Fruit fly (Drosophila melanogaster) whole organism, embryonic: Measurements from ENCODE around the gene Swip-1.

Experiments used
- Abd-B ChIP-seq: fragments of 200-800 bp; sonication (Bioruptor generic); optimal IDR thresholded peaks from 2 replicates; lab custom pipeline; 2018; ENCODE audit warnings: missing biosample characterization, mild to moderate bottlenecking, missing genetic modification characterization, moderate library complexity
- Asciz ChIP-seq: fragments of 200-800 bp; sonication (Bioruptor generic); optimal IDR thresholded peaks from 2 replicates; lab custom pipeline; 2017; ENCODE audit warnings: missing biosample characterization, mild to moderate bottlenecking, missing genetic modification characterization, missing genetic modification reagents
- Awh ChIP-seq: fragments of 200-800 bp; sonication (Bioruptor generic); IDR thresholded peaks from 2 replicates; pipeline ENCODE4, ENCODE4 v1.3.6; 2022; ENCODE audit warnings: missing biosample characterization, missing genetic modification characterization
- BEAF-32 ChIP-seq: fragments of 200-800 bp; sonication (Bioruptor generic); optimal IDR thresholded peaks from 3 replicates; lab custom pipeline; 2017; ENCODE audit warnings: missing biosample characterization, missing genetic modification characterization, mild to moderate bottlenecking, moderate library complexity, missing genetic modification reagents
- Bdp1 ChIP-seq: fragments of 200-800 bp; sonication (Bioruptor generic); optimal IDR thresholded peaks from 3 replicates; lab custom pipeline; 2016; ENCODE audit warnings: missing biosample characterization, missing genetic modification characterization
- Bteb2 ChIP-seq: fragments of 200-800 bp; sonication (Bioruptor generic); optimal IDR thresholded peaks from 2 replicates; lab custom pipeline; 2016; ENCODE audit warnings: missing biosample characterization, missing genetic modification characterization
- CG1024 ChIP-seq: fragments of 200-800 bp; sonication (Bioruptor generic); IDR thresholded peaks from 2 replicates; pipeline ENCODE4 v1.3.6; 2022; ENCODE audit warnings: missing biosample characterization, missing genetic modification characterization
- CG10431 ChIP-seq: fragments of 200-800 bp; sonication (Bioruptor generic); optimal IDR thresholded peaks from 3 replicates; lab custom pipeline; 2018; ENCODE audit warnings: missing biosample characterization, mild to moderate bottlenecking, missing genetic modification characterization
- CG10462 ChIP-seq: fragments of 200-800 bp; sonication (Bioruptor generic); optimal IDR thresholded peaks from 2 replicates; lab custom pipeline; 2016; ENCODE audit warnings: missing biosample characterization, missing genetic modification characterization
- CG11085 ChIP-seq: fragments of 200-800 bp; sonication (Bioruptor generic); IDR thresholded peaks from 2 replicates; pipeline ENCODE4 v1.3.6; 2022; ENCODE audit warnings: missing biosample characterization, missing genetic modification characterization
- CG11398 ChIP-seq: fragments of 200-800 bp; sonication (Bioruptor generic); optimal IDR thresholded peaks from 2 replicates; lab custom pipeline; 2016; ENCODE audit warnings: missing biosample characterization, missing genetic modification characterization
- CG12299 ChIP-seq: fragments of 200-800 bp; sonication (Bioruptor generic); optimal IDR thresholded peaks from 2 replicates; lab custom pipeline; 2018; ENCODE audit warnings: missing biosample characterization, mild to moderate bottlenecking, missing genetic modification characterization
- CG1233 ChIP-seq: fragments of 200-800 bp; sonication (Bioruptor generic); optimal IDR thresholded peaks from 4 replicates; lab custom pipeline; 2018; ENCODE audit warnings: missing biosample characterization, mild to moderate bottlenecking, missing genetic modification characterization
- CG12391 ChIP-seq: fragments of 200-800 bp; sonication (Bioruptor generic); optimal IDR thresholded peaks from 3 replicates; lab custom pipeline; 2018; ENCODE audit warnings: missing biosample characterization, mild to moderate bottlenecking, missing genetic modification characterization, moderate library complexity
- CG14860 ChIP-seq: fragments of 200-800 bp; sonication (Bioruptor generic); IDR thresholded peaks from 3 replicates; pipeline ENCODE4 v1.3.6; 2022; ENCODE audit warnings: missing biosample characterization, missing genetic modification characterization; ENCODE audit not compliant: partially characterized antibody
- CG17186 ChIP-seq: fragments of 200-800 bp; sonication (Bioruptor generic); optimal IDR thresholded peaks from 3 replicates; lab custom pipeline; 2017; ENCODE audit warnings: missing biosample characterization, missing genetic modification reagents, missing genetic modification characterization
- CG17328 ChIP-seq: fragments of 200-800 bp; sonication (Bioruptor generic); IDR thresholded peaks from 2 replicates; pipeline ENCODE4 v1.3.6; 2022; ENCODE audit warnings: missing biosample characterization, missing genetic modification characterization
- CG17385 ChIP-seq: fragments of 200-800 bp; sonication (Bioruptor generic); optimal IDR thresholded peaks from 3 replicates; lab custom pipeline; 2018; ENCODE audit warnings: missing biosample characterization, mild to moderate bottlenecking, missing genetic modification characterization
- CG17612 ChIP-seq: fragments of 200-800 bp; sonication (Bioruptor generic); IDR thresholded peaks from 2 replicates; pipeline ENCODE4 v1.3.6; 2022; ENCODE audit warnings: missing biosample characterization, missing genetic modification characterization
- CG2120 ChIP-seq: fragments of 200-800 bp; sonication (Bioruptor generic); optimal IDR thresholded peaks from 3 replicates; lab custom pipeline; 2016; ENCODE audit warnings: missing biosample characterization, missing genetic modification characterization
- CG31441 ChIP-seq: fragments of 200-800 bp; sonication (Bioruptor generic); IDR thresholded peaks from 2 replicates; pipeline ENCODE4 v1.3.6; 2022; ENCODE audit warnings: missing biosample characterization, missing genetic modification characterization
- CG32532 ChIP-seq: fragments of 200-800 bp; sonication (Bioruptor generic); IDR thresholded peaks from 2 replicates; pipeline ENCODE4 v1.3.6; 2022; ENCODE audit warnings: missing biosample characterization, missing genetic modification characterization
- CG3838 ChIP-seq: fragments of 200-800 bp; sonication (Bioruptor generic); optimal IDR thresholded peaks from 3 replicates; lab custom pipeline; 2016; ENCODE audit warnings: missing biosample characterization, missing genetic modification characterization
- CG4424 ChIP-seq: fragments of 200-800 bp; sonication (Bioruptor generic); optimal IDR thresholded peaks from 3 replicates; lab custom pipeline; 2016; ENCODE audit warnings: missing biosample characterization, missing genetic modification characterization
- CG4707 ChIP-seq: fragments of 200-800 bp; sonication (Bioruptor generic); optimal IDR thresholded peaks from 2 replicates; lab custom pipeline; 2018; ENCODE audit warnings: missing biosample characterization, mild to moderate bottlenecking, missing genetic modification characterization, moderate library complexity
- CG4854 ChIP-seq: fragments of 200-800 bp; sonication (Bioruptor generic); optimal IDR thresholded peaks from 2 replicates; lab custom pipeline; 2016; ENCODE audit warnings: missing biosample characterization, missing genetic modification characterization, inconsistent platforms
- CG6175 ChIP-seq: fragments of 200-800 bp; sonication (Bioruptor generic); IDR thresholded peaks from 3 replicates; pipeline ENCODE4 v1.3.6; 2022; ENCODE audit warnings: missing biosample characterization, missing genetic modification characterization
- CG6765 ChIP-seq: fragments of 200-800 bp; sonication (Bioruptor generic); optimal IDR thresholded peaks from 3 replicates; lab custom pipeline; 2017; ENCODE audit warnings: missing biosample characterization, mild to moderate bottlenecking, missing genetic modification characterization
- CG6854 ChIP-seq: fragments of 200-800 bp; sonication (Bioruptor generic); optimal IDR thresholded peaks from 3 replicates; lab custom pipeline; 2017; ENCODE audit warnings: missing biosample characterization, mild to moderate bottlenecking, missing genetic modification characterization
- CG8765 ChIP-seq: fragments of 200-800 bp; sonication (Bioruptor generic); IDR thresholded peaks from 2 replicates; pipeline ENCODE4 v1.3.6; 2022; ENCODE audit warnings: missing biosample characterization, missing genetic modification characterization
- CG9797 ChIP-seq: fragments of 200-800 bp; sonication (Bioruptor generic); optimal IDR thresholded peaks from 3 replicates; lab custom pipeline; 2018; ENCODE audit warnings: missing biosample characterization, mild to moderate bottlenecking, missing genetic modification characterization
- Deaf1 ChIP-seq: fragments of 200-800 bp; optimal IDR thresholded peaks from 3 replicates; lab custom pipeline; 2019; ENCODE audit warnings: missing biosample characterization, mild to moderate bottlenecking, missing genetic modification characterization, moderate library complexity
- Dip3 ChIP-seq: fragments of 200-800 bp; sonication (Bioruptor generic); optimal IDR thresholded peaks from 3 replicates; lab custom pipeline; 2016; ENCODE audit warnings: missing biosample characterization, missing genetic modification characterization
- Eip74EF ChIP-seq, 2 experiments: fragments of 200-800 bp in 1 of 2; fragments of >200 bp in 1 of 2; sonication (Bioruptor generic) in 1 of 2; optimal IDR thresholded peaks; 2 replicates each; lab custom pipeline; 2017 to 2019; ENCODE audit warnings: missing biosample characterization in 2 of 2, missing genetic modification characterization in 2 of 2, mild to moderate bottlenecking in 1 of 2, moderate library complexity in 1 of 2
- Lpt ChIP-seq: fragments of >200 bp; optimal IDR thresholded peaks from 2 replicates; lab custom pipeline; 2018; ENCODE audit warnings: missing biosample characterization, missing genetic modification characterization
- Side ChIP-seq: fragments of 200-800 bp; sonication (Bioruptor generic); optimal IDR thresholded peaks from 2 replicates; lab custom pipeline; 2016; ENCODE audit warnings: missing biosample characterization, missing genetic modification characterization
- Xrp1 ChIP-seq: fragments of 200-800 bp; sonication (Bioruptor generic); IDR thresholded peaks from 2 replicates; pipeline ENCODE4 v1.3.6; 2022; ENCODE audit warnings: missing biosample characterization, missing genetic modification characterization
- ara ChIP-seq: fragments of 200-800 bp; sonication (Bioruptor generic); IDR thresholded peaks from 2 replicates; pipeline ENCODE4 v1.3.6; 2022; ENCODE audit warnings: missing biosample characterization, missing genetic modification characterization
- br ChIP-seq: fragments of >200 bp; optimal IDR thresholded peaks from 2 replicates; lab custom pipeline; 2017
- cas ChIP-seq: fragments of 200-800 bp; sonication (Bioruptor generic); IDR thresholded peaks from 2 replicates; pipeline ENCODE4 v1.3.6; 2022; ENCODE audit warnings: missing biosample characterization, missing genetic modification characterization
- crol ChIP-seq: fragments of 200-800 bp; sonication (Bioruptor generic); IDR thresholded peaks from 2 replicates; pipeline ENCODE4 v1.3.6; 2022; ENCODE audit warnings: missing biosample characterization, missing genetic modification characterization
- emc ChIP-seq: fragments of 200-800 bp; sonication (Bioruptor generic); optimal IDR thresholded peaks from 2 replicates; lab custom pipeline; 2016; ENCODE audit warnings: missing biosample characterization, missing genetic modification characterization
- ewg ChIP-seq: fragments of 200-800 bp; sonication (Bioruptor generic); optimal IDR thresholded peaks from 3 replicates; lab custom pipeline; 2017; ENCODE audit warnings: mild to moderate bottlenecking, missing biosample characterization, missing genetic modification reagents, missing genetic modification characterization
- eyg ChIP-seq: fragments of 200-800 bp; sonication (Bioruptor generic); optimal IDR thresholded peaks from 3 replicates; lab custom pipeline; 2016; ENCODE audit warnings: missing biosample characterization, missing genetic modification characterization
- maf-S ChIP-seq: fragments of 200-800 bp; sonication (Bioruptor generic); optimal IDR thresholded peaks from 2 replicates; lab custom pipeline; 2016; ENCODE audit warnings: missing biosample characterization, missing genetic modification characterization
- nerfin-1 ChIP-seq: fragments of 200-800 bp; sonication (Bioruptor generic); optimal IDR thresholded peaks from 3 replicates; lab custom pipeline; 2019; ENCODE audit warnings: missing biosample characterization, mild to moderate bottlenecking, missing genetic modification characterization, moderate library complexity
- pho ChIP-seq: fragments of 200-800 bp; sonication (Bioruptor generic); optimal IDR thresholded peaks from 2 replicates; lab custom pipeline; 2016; ENCODE audit warnings: missing biosample characterization, missing genetic modification characterization
- sens ChIP-seq: fragments of 200-800 bp; sonication (Bioruptor generic); peaks from one replicate; lab custom pipeline; 2016; ENCODE audit warnings: missing biosample characterization, missing genetic modification characterization
- tin ChIP-seq: fragments of 200-800 bp; sonication (Bioruptor generic); optimal IDR thresholded peaks from 3 replicates; lab custom pipeline; 2016; ENCODE audit warnings: missing biosample characterization, missing genetic modification characterization
- zen ChIP-seq: fragments of 200-800 bp; sonication (Bioruptor generic); optimal IDR thresholded peaks from 3 replicates; lab custom pipeline; 2018; ENCODE audit warnings: missing biosample characterization, mild to moderate bottlenecking, missing genetic modification characterization, moderate library complexity

The Swip-1 gene

dm6 chr2L:19011895-19012645, 25.0 kb upstream of the Swip-1 start (continued):
- no peak for TF ChIP-seq CG3838 (GFP tag; lab: Kevin White, UChicago)
- no peak for TF ChIP-seq br (lab: Kevin White, UChicago)
- peak; percentile 78 for TF ChIP-seq CG6175 (GFP tag; lab: Robert Waterston, UW)
- no peak for TF ChIP-seq CG4707 (GFP tag; lab: Kevin White, UChicago)
- peak; percentile 8 for TF ChIP-seq CG6765 (GFP tag; lab: Kevin White, UChicago)
- peak; percentile 68 for TF ChIP-seq Abd-B (GFP tag; lab: Kevin White, UChicago)
- TF ChIP-seq CG31441 (GFP tag; lab: Robert Waterston, UW): peak; percentile 80
- TF ChIP-seq nerfin-1 (tag; lab: Kevin White, UChicago): peak; percentile 34
- peak; percentile 81 for TF ChIP-seq CG12391 (tag; lab: Kevin White, UChicago)
- no peak for TF ChIP-seq Lpt
- peak; percentile 76 for TF ChIP-seq Awh (GFP tag; lab: Robert Waterston, UW)
- TF ChIP-seq pho (GFP tag; lab: Kevin White, UChicago): peak; percentile 80
- peak; percentile 44 for TF ChIP-seq emc (GFP tag; lab: Kevin White, UChicago)
- TF ChIP-seq Bteb2 (GFP tag; lab: Kevin White, UChicago): peak; percentile 79
- peak; percentile 26; the same call in 1 of the 2 replicates for TF ChIP-seq crol (GFP tag; lab: Robert Waterston, UW)
- TF ChIP-seq CG17186: peak; percentile 27
- TF ChIP-seq CG4424 (GFP tag; lab: Kevin White, UChicago): peak; percentile 66
- peak; percentile 83 for TF ChIP-seq maf-S (GFP tag; lab: Kevin White, UChicago)
- peak; percentile 83 for TF ChIP-seq ewg (GFP tag; lab: Kevin White, UChicago)
- peak; percentile 56 for TF ChIP-seq eyg
- TF ChIP-seq Asciz (GFP tag; lab: Kevin White, UChicago): peak; percentile 59
- TF ChIP-seq sens: peak; percentile 95
- no peak for TF ChIP-seq BEAF-32 (GFP tag; lab: Kevin White, UChicago)
- TF ChIP-seq CG17612 (GFP tag; lab: Robert Waterston, UW): 0 out of 2 replicates have a peak, but pooled peaks have one; percentile 23
- peak; percentile 83 for TF ChIP-seq cas (GFP tag; lab: Robert Waterston, UW)
- TF ChIP-seq CG1233: peak; percentile 69
- TF ChIP-seq CG17385: peak; percentile 79
- TF ChIP-seq CG32532 (GFP tag; lab: Robert Waterston, UW): peak; percentile 85
- peak; percentile 78 for TF ChIP-seq Bdp1 (GFP tag; lab: Kevin White, UChicago)
- peak; percentile 67 for TF ChIP-seq CG12299 (tag; lab: Kevin White, UChicago)
- TF ChIP-seq zen (tag; lab: Kevin White, UChicago): peak; percentile 5
- TF ChIP-seq CG10462 (GFP tag; lab: Kevin White, UChicago): peak; percentile 3
- peak; percentile 27; the same call in 1 of the 2 replicates for TF ChIP-seq CG8765 (GFP tag; lab: Robert Waterston, UW)
- peak; percentile 18 for TF ChIP-seq CG6854 (GFP tag; lab: Kevin White, UChicago)
- TF ChIP-seq tin (GFP tag; lab: Kevin White, UChicago): peak; percentile 69
- peak; percentile 75 for TF ChIP-seq CG17328 (GFP tag; lab: Robert Waterston, UW)
- TF ChIP-seq CG4854: peak; percentile 58
- no peak for TF ChIP-seq CG14860
- TF ChIP-seq Side (GFP tag; lab: Kevin White, UChicago): peak; percentile 80
- no peak for TF ChIP-seq CG9797 (GFP tag; lab: Kevin White, UChicago)
- TF ChIP-seq Xrp1 (GFP tag; lab: Robert Waterston, UW): peak; percentile 84
- TF ChIP-seq CG11398: peak; percentile 65
- TF ChIP-seq Deaf1: peak; percentile 81
- TF ChIP-seq Dip3 (GFP tag; lab: Kevin White, UChicago): peak; percentile 82
- peak; percentile 94 for TF ChIP-seq CG2120 (GFP tag; lab: Kevin White, UChicago)
- TF ChIP-seq CG10431 (GFP tag; lab: Kevin White, UChicago): no peak
- peak in 1 of 2 experiments; percentile 53 for TF ChIP-seq Eip74EF (GFP tag; optimal IDR thresholded peaks at IDR 0.05; lab: Kevin White, UChicago)
- peak; percentile 73 for TF ChIP-seq CG1024
- TF ChIP-seq ara (GFP tag; lab: Robert Waterston, UW): peak; percentile 80
- TF ChIP-seq CG11085 (GFP tag; lab: Robert Waterston, UW): peak; percentile 75
